Worm (Caenorhabditis elegans) whole organism, late embryonic: Measurements from ENCODE around the gene math-14.

ENCODE experiments used
- C38D4.7 ChIP-seq: fragments of 200-800 bp; sonication (Bioruptor generic); optimal IDR thresholded peaks from 2 replicates; lab custom pipeline; 2018; ENCODE audit warnings: mild to moderate bottlenecking, missing genetic modification characterization, moderate library complexity, missing compliant biosample characterization
- F13H6.1 ChIP-seq: sonication (generic microtip); optimal IDR thresholded peaks from 2 replicates; lab custom pipeline; 2016; ENCODE audit warnings: missing genetic modification characterization, missing compliant biosample characterization
- K09A11.1 ChIP-seq: sonication (generic microtip); optimal IDR thresholded peaks from 2 replicates; lab custom pipeline; 2017; ENCODE audit warnings: antibody characterized with exemption, mild to moderate bottlenecking, missing genetic modification characterization, missing compliant biosample characterization; ENCODE audit not compliant: insufficient read depth
- Y22D7AL.16 ChIP-seq: sonication (generic microtip); optimal IDR thresholded peaks from 2 replicates; lab custom pipeline; 2016; ENCODE audit warnings: missing genetic modification characterization, missing compliant biosample characterization
- ceh-14 ChIP-seq: sonication (generic microtip); optimal IDR thresholded peaks from 2 replicates; lab custom pipeline; 2016; ENCODE audit warnings: missing genotype, missing genetic modification characterization, missing compliant biosample characterization
- ceh-45 ChIP-seq: fragments of 200-800 bp; sonication (Bioruptor generic); IDR thresholded peaks from 2 replicates; pipeline ENCODE4 v1.3.6; 2022; ENCODE audit warnings: missing genetic modification reagents, missing genetic modification characterization, missing compliant biosample characterization
- ceh-9 ChIP-seq: sonication (generic microtip); optimal IDR thresholded peaks from 2 replicates; lab custom pipeline; 2016; ENCODE audit warnings: mild to moderate bottlenecking, missing genetic modification characterization, inconsistent platforms, missing compliant biosample characterization
- dmd-4 ChIP-seq: sonication (generic microtip); optimal IDR thresholded peaks from 2 replicates; lab custom pipeline; 2016; ENCODE audit warnings: borderline replicate concordance, missing genetic modification characterization, missing compliant biosample characterization
- elt-4 ChIP-seq: sonication (generic microtip); optimal IDR thresholded peaks from 2 replicates; lab custom pipeline; 2016; ENCODE audit warnings: missing genetic modification characterization, missing compliant biosample characterization
- ets-4 ChIP-seq: sonication (generic microtip); optimal IDR thresholded peaks from 2 replicates; lab custom pipeline; 2016; ENCODE audit warnings: missing genetic modification characterization, missing compliant biosample characterization
- fax-1 ChIP-seq: sonication (generic microtip); optimal IDR thresholded peaks from 2 replicates; lab custom pipeline; 2016; ENCODE audit warnings: missing genotype, missing genetic modification characterization, missing compliant biosample characterization
- fkh-10 ChIP-seq: fragments of 150-350 bp; optimal IDR thresholded peaks from 2 replicates; lab custom pipeline; 2014; ENCODE audit warnings: missing biosample characterization, missing genetic modification reagents, missing genetic modification characterization
- fkh-6 ChIP-seq: sonication (generic microtip); optimal IDR thresholded peaks from 2 replicates; lab custom pipeline; 2016; ENCODE audit warnings: missing genetic modification characterization, missing compliant biosample characterization
- gmeb-2 ChIP-seq: sonication (generic microtip); optimal IDR thresholded peaks from 2 replicates; lab custom pipeline; 2016; ENCODE audit warnings: missing genetic modification characterization, inconsistent platforms, missing compliant biosample characterization
- madf-2 ChIP-seq: sonication (generic microtip); optimal IDR thresholded peaks from 2 replicates; lab custom pipeline; 2017; ENCODE audit warnings: missing genetic modification characterization, missing compliant biosample characterization
- nhr-232 ChIP-seq: sonication (generic microtip); optimal IDR thresholded peaks from 2 replicates; lab custom pipeline; 2016; ENCODE audit warnings: missing genetic modification characterization, missing compliant biosample characterization
- pax-1 ChIP-seq: fragments of 150-350 bp; optimal IDR thresholded peaks from 2 replicates; lab custom pipeline; 2014; ENCODE audit warnings: missing biosample characterization, missing genetic modification characterization
- pros-1 ChIP-seq: fragments of 150-350 bp; optimal IDR thresholded peaks from 2 replicates; lab custom pipeline; 2014; ENCODE audit warnings: missing biosample characterization, missing genetic modification reagents, missing genetic modification characterization
- sdc-2 ChIP-seq: sonication (generic microtip); optimal IDR thresholded peaks from 2 replicates; lab custom pipeline; 2016; ENCODE audit warnings: missing genotype, missing genetic modification characterization, missing compliant biosample characterization
- sox-2 ChIP-seq: fragments of 200-800 bp; sonication (Bioruptor generic); IDR thresholded peaks from 2 replicates; pipeline ENCODE4 v1.3.6; 2022; ENCODE audit warnings: missing genetic modification reagents, missing genetic modification characterization, missing compliant biosample characterization
- sox-4 ChIP-seq: sonication (generic microtip); optimal IDR thresholded peaks from 2 replicates; lab custom pipeline; 2017; ENCODE audit warnings: mild to moderate bottlenecking, missing genetic modification characterization, inconsistent platforms, missing compliant biosample characterization
- unc-42 ChIP-seq: sonication (generic microtip); optimal IDR thresholded peaks from 2 replicates; lab custom pipeline; 2016; ENCODE audit warnings: missing genotype, missing genetic modification characterization, missing compliant biosample characterization
- unc-86 ChIP-seq: sonication (generic microtip); optimal IDR thresholded peaks from 2 replicates; lab custom pipeline; 2016; ENCODE audit warnings: missing genetic modification characterization, missing compliant biosample characterization
- ztf-16 ChIP-seq: sonication (generic microtip); optimal IDR thresholded peaks from 2 replicates; lab custom pipeline; 2017; ENCODE audit warnings: missing genetic modification characterization, missing compliant biosample characterization

math-14 gene

ce11 chrII:1901981-1902380 is 32.8 kb downstream of the math-14 start, which contains the start of gene math-23:
TSS of gene math-23 (plus strand) at chrII:1902281.
- no peak for TF ChIP-seq elt-4 (tag; lab: Kevin White, UChicago)
- TF ChIP-seq, all 69 proteins: peak for 0

DNA sequence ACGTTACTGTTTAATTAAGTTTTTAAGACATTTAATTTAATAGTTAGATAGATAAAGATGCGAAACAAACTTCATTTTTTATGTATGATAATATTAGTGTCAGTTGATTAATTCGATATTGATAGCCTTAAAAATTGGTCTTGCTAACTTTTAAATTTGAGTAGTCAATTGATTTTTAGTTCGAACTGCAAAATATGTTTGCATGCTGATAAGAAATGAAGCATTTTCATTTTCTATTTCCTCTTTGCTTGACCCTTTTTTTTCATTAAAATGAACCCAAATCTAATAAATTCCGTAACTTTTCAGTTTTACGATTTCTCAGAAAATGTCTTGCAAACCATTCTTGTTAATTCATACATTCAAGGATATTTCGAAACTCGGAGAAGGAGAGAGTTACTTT is 35.9 kb downstream of the math-14 start, which contains the start of gene math-22:
Gene math-22 (plus strand): TSS at position 301 of the 400 bp plus-strand sequence.
- no peak for TF ChIP-seq fkh-6 (tag; lab: Kevin White, UChicago)
- TF ChIP-seq fkh-10 = no peak
- no peak for TF ChIP-seq C38D4.7 (GFP tag; lab: Kevin White, UChicago)
- no peak for TF ChIP-seq sox-2 (GFP tag; lab: Robert Waterston, UW)
- no peak for TF ChIP-seq madf-2 (tag; lab: Kevin White, UChicago)
- no peak for TF ChIP-seq dmd-4 (tag; lab: Kevin White, UChicago)
- no peak for TF ChIP-seq sdc-2
- no peak for TF ChIP-seq unc-86 (tag; lab: Kevin White, UChicago)
- no peak for TF ChIP-seq unc-42 (tag; lab: Kevin White, UChicago)
- no peak for TF ChIP-seq ztf-16
- TF ChIP-seq ets-4 = no peak
- no peak for TF ChIP-seq gmeb-2 (tag; lab: Kevin White, UChicago)
- no peak for TF ChIP-seq F13H6.1 (tag; lab: Kevin White, UChicago)
- no peak for TF ChIP-seq pax-1 (tag; lab: Kevin White, UChicago)
- no peak for TF ChIP-seq ceh-14 (tag; lab: Kevin White, UChicago)
- no peak for TF ChIP-seq ceh-9 (tag; lab: Kevin White, UChicago)
- no peak for TF ChIP-seq nhr-232 (tag; lab: Kevin White, UChicago)
- no peak for TF ChIP-seq K09A11.1
- TF ChIP-seq, all 69 proteins: peak for 0

ce11 chrII:1912741-1913140 is 43.5 kb downstream of the math-14 start, which contains the start of gene math-31:
TSS of gene math-31 (minus strand) at chrII:1912841.
- TF ChIP-seq ceh-45 (GFP tag; lab: Robert Waterston, UW) = no peak

- TF ChIP-seq K09A11.1 (no peak), sox-4 (tag; lab: Kevin White, UChicago) (no peak), F13H6.1 (tag; lab: Kevin White, UChicago) (no peak), ceh-45 (GFP tag; lab: Robert Waterston, UW) (no peak), fax-1 (tag; lab: Kevin White, UChicago) (no peak), ceh-14 (tag; lab: Kevin White, UChicago) (no peak), unc-86 (tag; lab: Kevin White, UChicago) (no peak), madf-2 (tag; lab: Kevin White, UChicago) (no peak), Y22D7AL.16 (tag; lab: Kevin White, UChicago) (no peak), gmeb-2 (tag; lab: Kevin White, UChicago) (no peak), pax-1 (tag; lab: Kevin White, UChicago) (no peak), fkh-6 (tag; lab: Kevin White, UChicago) (no peak), pros-1 (tag; lab: Kevin White, UChicago) (no peak)
Measured at ce11 chrII:1917862-1918261, 48.6 kb downstream of the math-14 start, which contains the start of gene bath-4. TSS of gene bath-4 (minus strand) at chrII:1917962.
